Fruit fly (Drosophila melanogaster) whole organism, prepupa: ENCODE results near the gene salt.

Experiments used
- CG10669 ChIP-seq: fragments of 200-800 bp; sonication (Bioruptor generic); optimal IDR thresholded peaks from 3 replicates; lab custom pipeline; 2018; ENCODE audit warnings: missing biosample characterization, mild to moderate bottlenecking, missing genetic modification characterization, moderate library complexity
- CG8119 ChIP-seq: fragments of 200-800 bp; sonication (Bioruptor generic); IDR thresholded peaks from 3 replicates; pipeline ENCODE4 v1.3.6; 2022; ENCODE audit warnings: missing biosample characterization, missing genetic modification characterization
- CG9139 ChIP-seq: fragments of 200-800 bp; sonication (Bioruptor generic); optimal IDR thresholded peaks from 3 replicates; lab custom pipeline; 2017; ENCODE audit warnings: missing biosample characterization, mild to moderate bottlenecking, missing genetic modification characterization
- Eip93F ChIP-seq: fragments of 200-800 bp; sonication (Bioruptor generic); optimal IDR thresholded peaks from 2 replicates; lab custom pipeline; 2016; ENCODE audit warnings: missing biosample characterization, mild to moderate bottlenecking, missing genetic modification characterization
- OdsH ChIP-seq: fragments of 200-800 bp; sonication (Bioruptor generic); optimal IDR thresholded peaks from 3 replicates; lab custom pipeline; 2016; ENCODE audit warnings: missing biosample characterization, missing genetic modification characterization
- Sox14 ChIP-seq: fragments of 200-800 bp; sonication (Bioruptor generic); optimal IDR thresholded peaks from 3 replicates; lab custom pipeline; 2016; ENCODE audit warnings: missing biosample characterization, missing genetic modification characterization
- fkh ChIP-seq: fragments of 200-800 bp; sonication (Bioruptor generic); optimal IDR thresholded peaks from 3 replicates; lab custom pipeline; 2017; ENCODE audit warnings: missing biosample characterization, mild to moderate bottlenecking, missing genetic modification characterization, moderate library complexity

DNA sequence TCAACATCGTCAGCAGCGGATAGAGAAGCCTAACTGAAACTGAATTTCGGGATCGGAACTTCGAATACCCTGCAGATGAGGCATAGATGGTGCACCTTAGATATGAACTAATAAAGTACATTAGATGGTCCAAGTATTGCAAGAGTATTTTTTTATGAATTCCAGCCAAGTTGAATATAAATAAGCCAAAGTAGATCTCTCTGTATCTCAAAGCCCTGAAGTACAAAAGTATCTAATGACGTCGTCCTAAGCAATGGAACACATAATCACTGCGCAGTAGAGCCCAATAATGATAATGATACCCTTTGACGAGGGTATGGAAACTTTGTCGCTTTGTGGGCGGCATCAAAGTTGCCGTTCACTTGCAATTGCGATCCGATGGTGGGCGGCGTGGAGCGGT lies 44.7 kb downstream of the salt start:
- TF ChIP-seq OdsH (GFP tag; lab: Kevin White, UChicago) (no peak), CG9139 (GFP tag; lab: Kevin White, UChicago) (no peak), fkh (GFP tag; lab: Kevin White, UChicago) (no peak), Sox14 (GFP tag; lab: Kevin White, UChicago) (no peak), CG10669 (GFP tag; lab: Kevin White, UChicago) (no peak), CG8119 (no peak; the same call in 2 of the 3 replicates), Eip93F (GFP tag; lab: Kevin White, UChicago) (no peak)
